Fruit fly (Drosophila melanogaster): ENCODE measurements around the gene Nlg4.

Nlg4 gene

dm6 chr3R:20258799-20259405 is 54.3 kb downstream of the Nlg4 start:
- no peak for TF ChIP-seq noc (tag; optimal IDR thresholded peaks at IDR 0.05)

dm6 chr3R:20259440-20260170 is 55.0 kb downstream of the Nlg4 start:
- peak; percentile 30 for TF ChIP-seq noc (tag; optimal IDR thresholded peaks at IDR 0.05)

dm6 chr3R:20260382-20260781 is 55.8 kb downstream of the Nlg4 start:
- TF ChIP-seq noc (tag; optimal IDR thresholded peaks at IDR 0.05) = no peak

dm6 chr3R:20261225-20261968 is 56.8 kb downstream of the Nlg4 start:
- TF ChIP-seq noc (tag; optimal IDR thresholded peaks at IDR 0.05) = peak; percentile 99

dm6 chr3R:20261969-20262334 is 57.3 kb downstream of the Nlg4 start:
- TF ChIP-seq noc (tag; optimal IDR thresholded peaks at IDR 0.05) = no peak

- TF ChIP-seq noc (tag; optimal IDR thresholded peaks at IDR 0.05) = no peak
Measured at dm6 chr3R:20262927-20263644, 58.5 kb downstream of the Nlg4 start.

dm6 chr3R:20263793-20264483 is 59.3 kb downstream of the Nlg4 start:
- peak; percentile 20 for TF ChIP-seq noc (tag; optimal IDR thresholded peaks at IDR 0.05)

dm6 chr3R:20264770-20265169 is 60.2 kb downstream of the Nlg4 start:
- no peak for TF ChIP-seq noc (tag; optimal IDR thresholded peaks at IDR 0.05)

dm6 chr3R:20265239-20265846 is 60.7 kb downstream of the Nlg4 start:
- TF ChIP-seq noc (tag; optimal IDR thresholded peaks at IDR 0.05) = peak; percentile 37

- TF ChIP-seq noc (tag; optimal IDR thresholded peaks at IDR 0.05) = no peak
Measured at dm6 chr3R:20265969-20266368, 61.4 kb downstream of the Nlg4 start.

dm6 chr3R:20273568-20273967 is 69.0 kb downstream of the Nlg4 start:
- TF ChIP-seq noc (tag; optimal IDR thresholded peaks at IDR 0.05) = no peak

- no peak for TF ChIP-seq noc (tag; optimal IDR thresholded peaks at IDR 0.05)
Measured at dm6 chr3R:20274521-20275294, 70.1 kb downstream of the Nlg4 start.

- TF ChIP-seq noc (tag; optimal IDR thresholded peaks at IDR 0.05) = no peak
Measured at dm6 chr3R:20276012-20276411, 71.4 kb downstream of the Nlg4 start.

- no peak for TF ChIP-seq noc (tag; optimal IDR thresholded peaks at IDR 0.05)
Measured at dm6 chr3R:20276760-20277159, 72.2 kb downstream of the Nlg4 start.
